Fruit fly (Drosophila melanogaster) whole organism, embryonic: ENCODE measurements around the gene CG32040.
A peak's percentile ranks its signal among the peaks of the same experiment; 100 is the strongest.

Experiments used
- CG10209 ChIP-seq: fragments of 200-800 bp; sonication (Bioruptor generic); optimal IDR thresholded peaks from 3 replicates; lab custom pipeline; 2017; ENCODE audit warnings: missing biosample characterization, mild to moderate bottlenecking, missing genetic modification characterization, missing genetic modification reagents
- CG11093 ChIP-seq: fragments of 200-800 bp; sonication (Bioruptor generic); IDR thresholded peaks from 3 replicates; pipeline ENCODE4 v1.3.6; 2022; ENCODE audit warnings: missing biosample characterization, missing genetic modification characterization
- CG12391 ChIP-seq: fragments of 200-800 bp; sonication (Bioruptor generic); optimal IDR thresholded peaks from 3 replicates; lab custom pipeline; 2018; ENCODE audit warnings: missing biosample characterization, mild to moderate bottlenecking, missing genetic modification characterization, moderate library complexity
- CG14710 ChIP-seq: fragments of 200-800 bp; sonication (Bioruptor generic); optimal IDR thresholded peaks from 3 replicates; lab custom pipeline; 2019; ENCODE audit warnings: missing biosample characterization, mild to moderate bottlenecking, missing genetic modification characterization, moderate library complexity
- CG16863 ChIP-seq: fragments of 200-800 bp; sonication (Bioruptor generic); optimal IDR thresholded peaks from 3 replicates; lab custom pipeline; 2016; ENCODE audit warnings: missing biosample characterization, missing genetic modification characterization
- CG17612 ChIP-seq: fragments of 200-800 bp; sonication (Bioruptor generic); IDR thresholded peaks from 2 replicates; pipeline ENCODE4 v1.3.6; 2022; ENCODE audit warnings: missing biosample characterization, missing genetic modification characterization
- CG17912 ChIP-seq: fragments of 200-800 bp; sonication (Bioruptor generic); optimal IDR thresholded peaks from 2 replicates; lab custom pipeline; 2018; ENCODE audit warnings: missing biosample characterization, mild to moderate bottlenecking, missing genetic modification characterization
- CG18011 ChIP-seq: fragments of 200-800 bp; sonication (Bioruptor generic); optimal IDR thresholded peaks from 2 replicates; lab custom pipeline; 2017; ENCODE audit warnings: missing biosample characterization, missing genetic modification characterization, mild to moderate bottlenecking, moderate library complexity, missing genotype
- CG18599 ChIP-seq: fragments of 200-800 bp; sonication (Bioruptor generic); optimal IDR thresholded peaks from 3 replicates; lab custom pipeline; 2017; ENCODE audit warnings: missing biosample characterization, missing genetic modification characterization, mild to moderate bottlenecking, moderate library complexity, missing genetic modification reagents
- CG34422 ChIP-seq: fragments of 200-800 bp; sonication (Bioruptor generic); IDR thresholded peaks from 3 replicates; pipeline ENCODE4 v1.3.6; 2022; ENCODE audit warnings: missing biosample characterization, missing genetic modification characterization
- CG42726 ChIP-seq: fragments of 200-800 bp; sonication (Bioruptor generic); IDR thresholded peaks from 2 replicates; pipeline ENCODE4 v1.3.6; 2022; ENCODE audit warnings: missing biosample characterization, missing genetic modification characterization; ENCODE audit not compliant: partially characterized antibody
- CG4730 ChIP-seq: fragments of 200-800 bp; sonication (Bioruptor generic); IDR thresholded peaks from 2 replicates; pipeline ENCODE4 v1.3.6; 2022; ENCODE audit warnings: missing biosample characterization, missing genetic modification characterization
- CG6791 ChIP-seq: fragments of 200-800 bp; sonication (Bioruptor generic); IDR thresholded peaks from 3 replicates; pipeline ENCODE4 v1.3.6; 2022; ENCODE audit warnings: missing biosample characterization, missing genetic modification characterization; ENCODE audit not compliant: partially characterized antibody
- CG7357 ChIP-seq: fragments of 200-800 bp; sonication (Bioruptor generic); IDR thresholded peaks from 3 replicates; pipeline ENCODE4 v1.3.6; 2022; ENCODE audit warnings: missing biosample characterization, missing genetic modification characterization
- CG7963 ChIP-seq: fragments of 200-800 bp; sonication (Bioruptor generic); IDR thresholded peaks from 3 replicates; pipeline ENCODE4 v1.3.6; 2022; ENCODE audit warnings: missing biosample characterization, missing genetic modification characterization; ENCODE audit not compliant: partially characterized antibody
- CG8765 ChIP-seq: fragments of 200-800 bp; sonication (Bioruptor generic); IDR thresholded peaks from 2 replicates; pipeline ENCODE4 v1.3.6; 2022; ENCODE audit warnings: missing biosample characterization, missing genetic modification characterization
- CG8924 ChIP-seq: fragments of 200-800 bp; optimal IDR thresholded peaks from 3 replicates; lab custom pipeline; 2019; ENCODE audit warnings: missing biosample characterization, mild to moderate bottlenecking, missing genetic modification characterization, moderate library complexity
- CG9727 ChIP-seq: fragments of 200-800 bp; sonication (Bioruptor generic); optimal IDR thresholded peaks from 3 replicates; lab custom pipeline; 2017; ENCODE audit warnings: missing biosample characterization, mild to moderate bottlenecking, missing genetic modification characterization
- CG9932 ChIP-seq: fragments of 200-800 bp; sonication (Bioruptor generic); IDR thresholded peaks from 2 replicates; pipeline ENCODE4 v1.3.6; 2022; ENCODE audit warnings: missing biosample characterization, missing genetic modification characterization
- CTCF ChIP-seq: fragments of 200-800 bp; sonication (Bioruptor generic); optimal IDR thresholded peaks from 2 replicates; lab custom pipeline; 2017; ENCODE audit warnings: missing biosample characterization, mild to moderate bottlenecking, missing genetic modification characterization, moderate library complexity
- Gsc ChIP-seq: fragments of 200-800 bp; sonication (Bioruptor generic); IDR thresholded peaks from 2 replicates; pipeline ENCODE4 v1.3.6; 2022; ENCODE audit warnings: missing biosample characterization, missing genetic modification characterization
- Hr3 ChIP-seq: fragments of 200-800 bp; sonication (Bioruptor generic); optimal IDR thresholded peaks from 3 replicates; lab custom pipeline; 2016; ENCODE audit warnings: missing biosample characterization, missing genetic modification characterization
- Hsf ChIP-seq: fragments of 200-800 bp; sonication (Bioruptor generic); optimal IDR thresholded peaks from 3 replicates; lab custom pipeline; 2016; ENCODE audit warnings: missing biosample characterization, missing genetic modification characterization
- Lhr ChIP-seq: fragments of 200-800 bp; sonication (Bioruptor generic); optimal IDR thresholded peaks from 3 replicates; lab custom pipeline; 2017; ENCODE audit warnings: mild to moderate bottlenecking, missing biosample characterization, missing genetic modification reagents, missing genetic modification characterization
- NK7.1 ChIP-seq: fragments of 200-800 bp; sonication (Bioruptor generic); optimal IDR thresholded peaks from 3 replicates; lab custom pipeline; 2016; ENCODE audit warnings: missing biosample characterization, missing genetic modification characterization
- Nf-YA ChIP-seq: fragments of 200-800 bp; sonication (Bioruptor generic); IDR thresholded peaks from 2 replicates; pipeline ENCODE4 v1.3.6; 2022; ENCODE audit warnings: missing biosample characterization, missing genetic modification characterization
- Usf ChIP-seq: fragments of 200-800 bp; sonication (Bioruptor generic); optimal IDR thresholded peaks from 2 replicates; lab custom pipeline; 2017; ENCODE audit warnings: missing genotype, missing biosample characterization, missing genetic modification characterization
- ac ChIP-seq: fragments of 200-800 bp; sonication (Bioruptor generic); optimal IDR thresholded peaks from 3 replicates; lab custom pipeline; 2017; ENCODE audit warnings: missing biosample characterization, mild to moderate bottlenecking, missing genetic modification characterization
- amos ChIP-seq: fragments of 200-800 bp; sonication (Bioruptor generic); IDR thresholded peaks from 2 replicates; pipeline ENCODE4 v1.3.6; 2022; ENCODE audit warnings: missing biosample characterization, missing genetic modification characterization; ENCODE audit not compliant: partially characterized antibody
- ase ChIP-seq: fragments of 200-800 bp; sonication (Bioruptor generic); IDR thresholded peaks from 3 replicates; pipeline ENCODE4 v1.3.6; 2022; ENCODE audit warnings: missing biosample characterization, missing genetic modification characterization
- bbx ChIP-seq: fragments of 200-800 bp; sonication (Bioruptor generic); IDR thresholded peaks from 2 replicates; pipeline ENCODE4 v1.3.6; 2022; ENCODE audit warnings: missing biosample characterization, missing genetic modification characterization; ENCODE audit not compliant: partially characterized antibody
- dan ChIP-seq: fragments of 200-800 bp; sonication (Bioruptor generic); IDR thresholded peaks from 2 replicates; pipeline ENCODE4 v1.3.6; 2022; ENCODE audit warnings: missing biosample characterization, missing genetic modification characterization
- disco-r ChIP-seq: fragments of 200-800 bp; sonication (Bioruptor generic); optimal IDR thresholded peaks from 2 replicates; lab custom pipeline; 2016; ENCODE audit warnings: missing biosample characterization, missing genetic modification characterization
- gro ChIP-seq: fragments of 200-800 bp; sonication (Bioruptor generic); optimal IDR thresholded peaks from 2 replicates; lab custom pipeline; 2016; ENCODE audit warnings: missing biosample characterization, missing genetic modification characterization
- lab ChIP-seq: fragments of 200-800 bp; sonication (Bioruptor generic); optimal IDR thresholded peaks from 3 replicates; lab custom pipeline; 2017; ENCODE audit warnings: missing biosample characterization, missing genetic modification characterization, mild to moderate bottlenecking, moderate library complexity, missing genetic modification reagents
- mirr ChIP-seq: fragments of 200-800 bp; sonication (Bioruptor generic); optimal IDR thresholded peaks from 3 replicates; lab custom pipeline; 2018; ENCODE audit warnings: missing biosample characterization, mild to moderate bottlenecking, missing genetic modification characterization
- nau ChIP-seq: fragments of 200-800 bp; sonication (Bioruptor generic); optimal IDR thresholded peaks from 3 replicates; lab custom pipeline; 2017; ENCODE audit warnings: missing biosample characterization, mild to moderate bottlenecking, missing genetic modification characterization, missing genetic modification reagents
- nerfin-2 ChIP-seq: fragments of 200-800 bp; sonication (Bioruptor generic); IDR thresholded peaks from 2 replicates; pipeline ENCODE4 v1.3.6; 2022; ENCODE audit warnings: missing biosample characterization, missing genetic modification characterization; ENCODE audit not compliant: partially characterized antibody
- nom ChIP-seq: fragments of 200-800 bp; sonication (Bioruptor generic); optimal IDR thresholded peaks from 2 replicates; lab custom pipeline; 2017; ENCODE audit warnings: missing biosample characterization, missing genetic modification characterization, mild to moderate bottlenecking, moderate library complexity, missing genetic modification reagents
- psq ChIP-seq: fragments of 200-800 bp; sonication (Bioruptor generic); optimal IDR thresholded peaks from 2 replicates; lab custom pipeline; 2017; ENCODE audit warnings: missing biosample characterization, missing genetic modification characterization
- schlank ChIP-seq: fragments of 200-800 bp; sonication (Bioruptor generic); optimal IDR thresholded peaks from 2 replicates; lab custom pipeline; 2018; ENCODE audit warnings: missing biosample characterization, mild to moderate bottlenecking, missing genetic modification characterization
- sna ChIP-seq: fragments of 200-800 bp; sonication (Bioruptor generic); IDR thresholded peaks from 2 replicates; pipeline ENCODE4 v1.3.6; 2022; ENCODE audit warnings: missing biosample characterization, missing genetic modification characterization; ENCODE audit not compliant: partially characterized antibody
- sug ChIP-seq: fragments of 200-800 bp; optimal IDR thresholded peaks from 2 replicates; lab custom pipeline; 2019; ENCODE audit warnings: missing biosample characterization, mild to moderate bottlenecking, missing genetic modification characterization, moderate library complexity
- toy ChIP-seq: fragments of 200-800 bp; sonication (Bioruptor generic); IDR thresholded peaks from 2 replicates; pipeline ENCODE4 v1.3.6; 2022; ENCODE audit warnings: missing biosample characterization, missing genetic modification characterization
- tx ChIP-seq: fragments of 200-800 bp; sonication (Bioruptor generic); optimal IDR thresholded peaks from 2 replicates; lab custom pipeline; 2016; ENCODE audit warnings: missing biosample characterization, missing genetic modification characterization
- vfl ChIP-seq: fragments of 200-800 bp; sonication (Bioruptor generic); optimal IDR thresholded peaks from 2 replicates; lab custom pipeline; 2016; ENCODE audit warnings: missing biosample characterization, missing genetic modification characterization
- zen ChIP-seq: fragments of 200-800 bp; sonication (Bioruptor generic); optimal IDR thresholded peaks from 3 replicates; lab custom pipeline; 2018; ENCODE audit warnings: missing biosample characterization, mild to moderate bottlenecking, missing genetic modification characterization, moderate library complexity
- zen2 ChIP-seq: fragments of 200-800 bp; sonication (Bioruptor generic); IDR thresholded peaks from 3 replicates; pipeline ENCODE4 v1.3.6; 2022; ENCODE audit warnings: missing biosample characterization, missing genetic modification characterization; ENCODE audit not compliant: partially characterized antibody
- zfh2 ChIP-seq: fragments of 200-800 bp; sonication (Bioruptor generic); optimal IDR thresholded peaks from 2 replicates; lab custom pipeline; 2016; ENCODE audit warnings: missing biosample characterization, missing genetic modification characterization

Gene CG32040

DNA sequence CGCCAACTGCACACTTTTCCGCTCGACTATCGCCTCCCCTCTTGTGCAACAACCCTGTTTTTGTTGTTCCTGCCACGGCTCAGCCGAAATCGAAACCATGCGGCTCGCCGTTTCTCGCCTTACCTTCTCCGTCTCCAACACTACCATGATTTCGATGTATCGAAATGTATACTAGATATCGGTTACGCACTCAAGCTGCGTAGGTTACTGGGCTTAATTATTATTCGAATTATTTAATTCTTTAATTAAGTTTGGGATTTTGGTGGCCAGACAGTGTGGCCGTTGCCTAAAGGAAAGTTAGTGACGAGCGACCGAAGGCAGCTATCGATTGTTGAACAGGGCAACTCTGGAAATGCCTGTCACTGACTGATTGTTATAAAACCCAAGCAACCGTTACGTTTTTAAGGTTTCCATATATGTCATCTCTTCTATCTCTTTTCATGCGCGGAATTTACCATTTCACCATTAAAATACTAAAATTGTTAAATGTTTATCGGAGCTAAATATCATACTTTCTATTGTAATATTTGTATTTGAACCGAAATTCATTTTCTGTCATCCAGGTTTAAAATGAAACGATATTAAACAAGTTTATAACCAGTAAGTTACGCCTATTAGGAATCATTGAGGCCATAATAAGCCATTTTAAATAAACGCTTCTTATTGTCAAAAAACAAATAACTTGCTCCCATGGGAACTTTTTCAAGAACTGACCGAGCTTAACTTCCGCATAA lies 48.5 kb downstream of the CG32040 start, which contains the start of gene eIF4E1 (continued):
- peak; percentile 29 for TF ChIP-seq CG17912 (GFP tag; lab: Kevin White, UChicago)
- TF ChIP-seq zen2 = peak; percentile 57; the same call in 2 of the 3 replicates
- TF ChIP-seq CG42726 (GFP tag; lab: Robert Waterston, UW) = peak; percentile 80
- peak; percentile 30 for TF ChIP-seq zen (tag; lab: Kevin White, UChicago)
- 0 out of 2 replicates have a peak, but pooled peaks have one; percentile 5 for TF ChIP-seq Nf-YA
- TF ChIP-seq mirr (GFP tag; lab: Kevin White, UChicago) = no peak
- no peak; the same call in 2 of the 3 replicates for TF ChIP-seq ase (GFP tag; lab: Robert Waterston, UW)
- no peak for TF ChIP-seq CG7357 (GFP tag; lab: Robert Waterston, UW)
- TF ChIP-seq lab (GFP tag; lab: Kevin White, UChicago) = no peak
- peak; percentile 97 for TF ChIP-seq CG18011
- no peak for TF ChIP-seq toy (GFP tag; lab: Robert Waterston, UW)
- TF ChIP-seq CG16863 = no peak
- TF ChIP-seq nom (GFP tag; lab: Kevin White, UChicago) = no peak
- TF ChIP-seq tx (GFP tag; lab: Kevin White, UChicago) = no peak
- TF ChIP-seq vfl (GFP tag; lab: Kevin White, UChicago) = peak; percentile 28
- no peak for TF ChIP-seq psq
- no peak for TF ChIP-seq CG8924 (tag; lab: Kevin White, UChicago)
- TF ChIP-seq nau (GFP tag; lab: Kevin White, UChicago) = no peak
- TF ChIP-seq CG12391 (tag; lab: Kevin White, UChicago) = peak; percentile 38
- TF ChIP-seq CG18599 = no peak
- TF ChIP-seq CTCF = no peak
- TF ChIP-seq CG10209 (GFP tag; lab: Kevin White, UChicago) = no peak
- TF ChIP-seq Lhr (GFP tag; lab: Kevin White, UChicago) = peak; percentile 79
- peak; percentile 31; the same call in 1 of the 2 replicates for TF ChIP-seq CG9932
- TF ChIP-seq disco-r (GFP tag; lab: Kevin White, UChicago) = no peak
- TF ChIP-seq CG8765 (GFP tag; lab: Robert Waterston, UW) = no peak
- 0 out of 2 replicates have a peak, but pooled peaks have one; percentile 42 for TF ChIP-seq nerfin-2 (GFP tag; lab: Robert Waterston, UW)
- no peak for TF ChIP-seq NK7.1 (GFP tag; lab: Kevin White, UChicago)
- TF ChIP-seq bbx (GFP tag; lab: Robert Waterston, UW) = peak; percentile 85
- TF ChIP-seq CG11093 (GFP tag; lab: Robert Waterston, UW) = no peak
- TF ChIP-seq Hsf (GFP tag; lab: Kevin White, UChicago) = peak; percentile 13
- TF ChIP-seq schlank (tag; lab: Kevin White, UChicago) = no peak
- TF ChIP-seq gro (GFP tag; lab: Kevin White, UChicago) = peak; percentile 32
- TF ChIP-seq CG34422 = peak; percentile 57; the same call in 2 of the 3 replicates
- TF ChIP-seq CG17612 (GFP tag; lab: Robert Waterston, UW) = no peak
- peak; percentile 16 for TF ChIP-seq zfh2
- no peak for TF ChIP-seq ac (GFP tag; lab: Kevin White, UChicago)
- no peak for TF ChIP-seq Hr3 (GFP tag; lab: Kevin White, UChicago)
- no peak for TF ChIP-seq Gsc (GFP tag; lab: Robert Waterston, UW)
- TF ChIP-seq Usf (GFP tag; lab: Kevin White, UChicago) = no peak
- peak; percentile 14 for TF ChIP-seq sug (tag; lab: Kevin White, UChicago)
- TF ChIP-seq sna = no peak
- peak; percentile 73 for TF ChIP-seq CG6791 (GFP tag; lab: Robert Waterston, UW)
- no peak for TF ChIP-seq CG9727 (GFP tag; lab: Kevin White, UChicago)
- no peak for TF ChIP-seq CG4730 (GFP tag; lab: Robert Waterston, UW)
- TF ChIP-seq CG7963 = peak; percentile 67
- no peak for TF ChIP-seq dan
- TF ChIP-seq amos (GFP tag; lab: Robert Waterston, UW) = peak; percentile 86
- peak; percentile 71 for TF ChIP-seq CG14710
